Worm (Caenorhabditis elegans): ENCODE data around the gene str-92.

DNA sequence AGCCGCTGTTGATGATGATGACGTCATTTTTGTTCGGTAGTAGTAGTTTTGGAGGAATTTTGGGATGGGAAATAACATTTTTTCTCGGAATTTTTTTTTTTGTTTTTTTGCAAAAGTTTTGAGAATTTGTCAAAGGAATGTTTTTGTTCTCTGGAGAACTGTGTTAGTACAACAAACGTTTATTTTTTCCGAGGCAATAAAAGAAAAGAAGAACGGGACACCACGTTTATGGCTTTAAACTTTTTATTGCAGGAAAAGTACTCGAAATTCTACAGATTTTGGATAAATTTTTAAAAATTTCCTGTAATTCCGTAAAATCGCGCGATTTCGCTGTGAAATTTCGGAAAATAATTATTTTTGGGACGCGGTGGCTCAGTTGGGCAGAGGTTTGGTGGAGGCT lies 14.5 kb upstream of the str-92 start, which contains the start of gene F59A1.13:
- TF ChIP-seq lin-11 (tag; optimal IDR thresholded peaks at IDR 0.05) (no peak), sox-4 (tag; optimal IDR thresholded peaks at IDR 0.05) (no peak), ceh-9 (tag; optimal IDR thresholded peaks at IDR 0.05) (no peak), pqm-1 (tag; optimal IDR thresholded peaks at IDR 0.05) (no peak), ama-1 (optimal IDR thresholded peaks at IDR 0.05) (no peak), ttx-3 (tag; optimal IDR thresholded peaks at IDR 0.05) (no peak), ceh-34 (tag; optimal IDR thresholded peaks at IDR 0.05) (no peak), elt-2 (tag; optimal IDR thresholded peaks at IDR 0.05) (no peak), ceh-2 (tag; optimal IDR thresholded peaks at IDR 0.05) (no peak)

All from whole organism, late embryonic.